Worm (Caenorhabditis elegans) whole organism, midembryonic: ENCODE measurements around the gene C41C4.9.

Source experiments
- T22C8.4 ChIP-seq: fragments of 200-800 bp; sonication (Bioruptor generic); IDR thresholded peaks from 2 replicates; pipeline ENCODE4 v1.3.6; 2022; ENCODE audit warnings: missing genetic modification characterization, missing compliant biosample characterization
- cog-1 ChIP-seq: sonication (generic microtip); optimal IDR thresholded peaks from 2 replicates; lab custom pipeline; 2016; ENCODE audit warnings: missing genetic modification characterization, missing compliant biosample characterization
- flt-1 ChIP-seq: fragments of 200-800 bp; sonication (Bioruptor generic); IDR thresholded peaks from 2 replicates; pipeline ENCODE4 v1.3.6; 2022; ENCODE audit warnings: missing genetic modification characterization, missing compliant biosample characterization
- klf-2 ChIP-seq: fragments of 200-800 bp; sonication (Bioruptor generic); conservative IDR thresholded peaks from 2 replicates; pipeline ENCODE4 v1.3.6; 2022; ENCODE audit warnings: missing genetic modification reagents, missing genetic modification characterization, missing compliant biosample characterization
- med-1 ChIP-seq: sonication (generic microtip); optimal IDR thresholded peaks from 2 replicates; lab custom pipeline; 2017; ENCODE audit warnings: missing genetic modification characterization, mild to moderate bottlenecking, missing compliant biosample characterization, antibody characterized with exemption, missing genetic modification reagents; ENCODE audit not compliant: insufficient read depth
- ref-1 ChIP-seq: fragments of 200-800 bp; sonication (Bioruptor generic); conservative IDR thresholded peaks from 2 replicates; pipeline ENCODE4 v1.3.6; 2022; ENCODE audit warnings: missing genetic modification reagents, missing genetic modification characterization, missing compliant biosample characterization
- tab-1 ChIP-seq: fragments of 200-800 bp; sonication (Bioruptor generic); IDR thresholded peaks from 2 replicates; pipeline ENCODE4 v1.3.6; 2022; ENCODE audit warnings: missing genetic modification characterization, missing compliant biosample characterization
- ztf-23 ChIP-seq: fragments of 200-800 bp; sonication (Bioruptor generic); IDR thresholded peaks from 2 replicates; pipeline ENCODE4 v1.3.6; 2022; ENCODE audit warnings: missing genetic modification reagents, missing genetic modification characterization, missing compliant biosample characterization
- ztf-29 ChIP-seq: fragments of 200-800 bp; sonication (Bioruptor generic); IDR thresholded peaks from 2 replicates; pipeline ENCODE4 v1.3.6; 2022; ENCODE audit warnings: missing genetic modification reagents, missing genetic modification characterization, missing compliant biosample characterization

C41C4.9 gene

ce11 chrII:8106921-8107695, at the start of gene C41C4.9, which contains the start of gene chst-1:
C41C4.9 (plus strand) TSS chrII:8107645.
chst-1 (minus strand) TSS chrII:8106971.
- TF ChIP-seq T22C8.4 (peak; percentile 94), tab-1 (GFP tag; lab: Robert Waterston, UW) (peak; percentile 97), med-1 (peak; percentile 87), cog-1 (tag; lab: Kevin White, UChicago) (peak; percentile 82), ref-1 (GFP tag; lab: Robert Waterston, UW) (peak; percentile 89), klf-2 (GFP tag; lab: Robert Waterston, UW) (no peak; the same call in 1 of the 2 replicates), ztf-23 (GFP tag; lab: Robert Waterston, UW) (peak; percentile 94), flt-1 (peak; percentile 97), ztf-29 (GFP tag; lab: Robert Waterston, UW) (peak; percentile 92)

ce11 chrII:8057911-8058310, 49.5 kb upstream of the C41C4.9 start:
- TF ChIP-seq klf-2 (GFP tag; lab: Robert Waterston, UW) (no peak), ztf-29 (GFP tag; lab: Robert Waterston, UW) (no peak)

- TF ChIP-seq flt-1 (no peak), cog-1 (tag; lab: Kevin White, UChicago) (no peak), ztf-23 (GFP tag; lab: Robert Waterston, UW) (no peak), ztf-29 (GFP tag; lab: Robert Waterston, UW) (no peak), med-1 (no peak), tab-1 (GFP tag; lab: Robert Waterston, UW) (no peak), klf-2 (GFP tag; lab: Robert Waterston, UW) (no peak), T22C8.4 (no peak), ref-1 (GFP tag; lab: Robert Waterston, UW) (no peak)
These were observed 48.7 kb upstream of the C41C4.9 start, which contains the start of gene T05H10.8 for ce11 chrII:8058769-8059168. T05H10.8 (plus strand) TSS chrII:8059069.

- no peak for TF ChIP-seq klf-2 (GFP tag; lab: Robert Waterston, UW)
- TF ChIP-seq T22C8.4, result no peak
- TF ChIP-seq ztf-23 (GFP tag; lab: Robert Waterston, UW), result no peak
- no peak for TF ChIP-seq flt-1
- TF ChIP-seq ref-1 (GFP tag; lab: Robert Waterston, UW), result no peak
- no peak for TF ChIP-seq cog-1 (tag; lab: Kevin White, UChicago)
- TF ChIP-seq tab-1 (GFP tag; lab: Robert Waterston, UW), result no peak
- no peak for TF ChIP-seq med-1
- no peak for TF ChIP-seq ztf-29 (GFP tag; lab: Robert Waterston, UW)
These were observed 47.9 kb upstream of the C41C4.9 start for ce11 chrII:8059532-8059931.

- TF ChIP-seq tab-1 (GFP tag; lab: Robert Waterston, UW) (no peak), ztf-23 (GFP tag; lab: Robert Waterston, UW) (no peak), T22C8.4 (no peak), cog-1 (tag; lab: Kevin White, UChicago) (peak; percentile 14), ref-1 (GFP tag; lab: Robert Waterston, UW) (no peak), flt-1 (no peak)
These were observed 45.1 kb upstream of the C41C4.9 start, which contains the start of gene ufd-2 for ce11 chrII:8062334-8062791. ufd-2 (plus strand) TSS chrII:8062741.

ce11 chrII:8065985-8066384, 41.5 kb upstream of the C41C4.9 start, which contains the start of gene pdha-1:
pdha-1 (plus strand) TSS chrII:8066285.
- TF ChIP-seq ref-1 (GFP tag; lab: Robert Waterston, UW), result no peak
- TF ChIP-seq T22C8.4, result no peak
- TF ChIP-seq ztf-23 (GFP tag; lab: Robert Waterston, UW), result no peak
- no peak for TF ChIP-seq cog-1 (tag; lab: Kevin White, UChicago)
- no peak for TF ChIP-seq klf-2 (GFP tag; lab: Robert Waterston, UW)
- no peak for TF ChIP-seq flt-1

ce11 chrII:8071012-8071625, 36.3 kb upstream of the C41C4.9 start:
- no peak for TF ChIP-seq T22C8.4
- no peak for TF ChIP-seq ztf-29 (GFP tag; lab: Robert Waterston, UW)
- no peak for TF ChIP-seq med-1
- no peak for TF ChIP-seq flt-1
- no peak for TF ChIP-seq ztf-23 (GFP tag; lab: Robert Waterston, UW)
- no peak for TF ChIP-seq cog-1 (tag; lab: Kevin White, UChicago)
- TF ChIP-seq ref-1 (GFP tag; lab: Robert Waterston, UW), result no peak
- TF ChIP-seq tab-1 (GFP tag; lab: Robert Waterston, UW), result no peak
- no peak for TF ChIP-seq klf-2 (GFP tag; lab: Robert Waterston, UW)

ce11 chrII:8071801-8072544, 35.5 kb upstream of the C41C4.9 start:
- TF ChIP-seq cog-1 (tag; lab: Kevin White, UChicago) (peak; percentile 28), tab-1 (GFP tag; lab: Robert Waterston, UW) (no peak)

- TF ChIP-seq flt-1, result no peak
- no peak for TF ChIP-seq klf-2 (GFP tag; lab: Robert Waterston, UW)
- TF ChIP-seq ref-1 (GFP tag; lab: Robert Waterston, UW), result no peak
- no peak for TF ChIP-seq ztf-23 (GFP tag; lab: Robert Waterston, UW)
- TF ChIP-seq cog-1 (tag; lab: Kevin White, UChicago), result no peak
- no peak for TF ChIP-seq tab-1 (GFP tag; lab: Robert Waterston, UW)
- no peak for TF ChIP-seq med-1
These were observed 34.2 kb upstream of the C41C4.9 start, which contains the start of gene gpcp-2 for ce11 chrII:8073222-8073621. gpcp-2 (minus strand) TSS chrII:8073374.
